Fruit fly (Drosophila melanogaster) whole organism, prepupa: Measurements from ENCODE around the gene CG43336.

ENCODE experiments used
- Blimp-1 ChIP-seq: fragments of 200-800 bp; sonication (Bioruptor generic); optimal IDR thresholded peaks from 3 replicates; lab custom pipeline; 2017; ENCODE audit warnings: missing biosample characterization, missing genetic modification characterization, mild to moderate bottlenecking, moderate library complexity, missing genetic modification reagents
- CG10631 ChIP-seq: fragments of 200-800 bp; sonication (Bioruptor generic); optimal IDR thresholded peaks from 2 replicates; lab custom pipeline; 2016; ENCODE audit warnings: missing biosample characterization, missing genetic modification characterization
- CG10669 ChIP-seq: fragments of 200-800 bp; sonication (Bioruptor generic); optimal IDR thresholded peaks from 3 replicates; lab custom pipeline; 2018; ENCODE audit warnings: missing biosample characterization, mild to moderate bottlenecking, missing genetic modification characterization, moderate library complexity
- CG11762 ChIP-seq: fragments of 200-800 bp; sonication (Bioruptor generic); optimal IDR thresholded peaks from 3 replicates; lab custom pipeline; 2016; ENCODE audit warnings: missing biosample characterization, missing genetic modification characterization; ENCODE audit not compliant: insufficient read depth
- CG11902 ChIP-seq: fragments of 200-800 bp; sonication (Bioruptor generic); optimal IDR thresholded peaks from 3 replicates; lab custom pipeline; 2016; ENCODE audit warnings: missing biosample characterization, missing genetic modification characterization
- CG15336 ChIP-seq: fragments of 200-800 bp; sonication (Bioruptor generic); IDR thresholded peaks from 2 replicates; pipeline ENCODE4 v1.3.6; 2022; ENCODE audit warnings: missing biosample characterization, missing genetic modification characterization
- CG1621 ChIP-seq: fragments of 200-800 bp; sonication (Bioruptor generic); optimal IDR thresholded peaks from 3 replicates; lab custom pipeline; 2018; ENCODE audit warnings: missing biosample characterization, mild to moderate bottlenecking, missing genetic modification characterization
- CG16779 ChIP-seq: fragments of 200-800 bp; sonication (Bioruptor generic); optimal IDR thresholded peaks from 3 replicates; lab custom pipeline; 2017; ENCODE audit warnings: missing biosample characterization, mild to moderate bottlenecking, missing genetic modification characterization
- CG3032 ChIP-seq: fragments of 200-800 bp; optimal IDR thresholded peaks from 2 replicates; lab custom pipeline; 2019; ENCODE audit warnings: missing biosample characterization, mild to moderate bottlenecking, missing genetic modification characterization, moderate library complexity
- CG31627 ChIP-seq: fragments of 200-800 bp; sonication (Bioruptor generic); optimal IDR thresholded peaks from 3 replicates; lab custom pipeline; 2016; ENCODE audit warnings: missing biosample characterization, missing genetic modification characterization
- CG34406 ChIP-seq: fragments of 200-800 bp; sonication (Bioruptor generic); optimal IDR thresholded peaks from 3 replicates; lab custom pipeline; 2016; ENCODE audit warnings: missing biosample characterization, missing genetic modification characterization
- CG3919 ChIP-seq: fragments of 200-800 bp; sonication (Bioruptor generic); optimal IDR thresholded peaks from 3 replicates; lab custom pipeline; 2016; ENCODE audit warnings: missing biosample characterization, missing genetic modification characterization
- CG4318 ChIP-seq: fragments of 200-800 bp; sonication (Bioruptor generic); optimal IDR thresholded peaks from 3 replicates; lab custom pipeline; 2017; ENCODE audit warnings: missing biosample characterization, mild to moderate bottlenecking, missing genetic modification characterization
- CG6276 ChIP-seq: fragments of 200-800 bp; sonication (Bioruptor generic); optimal IDR thresholded peaks from 2 replicates; lab custom pipeline; 2017; ENCODE audit warnings: missing biosample characterization, mild to moderate bottlenecking, missing genetic modification characterization
- CG6792 ChIP-seq: fragments of 200-800 bp; sonication (Bioruptor generic); optimal IDR thresholded peaks from 3 replicates; lab custom pipeline; 2016; ENCODE audit warnings: missing biosample characterization, missing genetic modification characterization
- CG6808 ChIP-seq: fragments of 200-800 bp; sonication (Bioruptor generic); optimal IDR thresholded peaks from 3 replicates; lab custom pipeline; 2017; ENCODE audit warnings: missing biosample characterization, missing genetic modification characterization, mild to moderate bottlenecking, moderate library complexity, missing genetic modification reagents
- CG6854 ChIP-seq: fragments of 200-800 bp; sonication (Bioruptor generic); optimal IDR thresholded peaks from 2 replicates; lab custom pipeline; 2017; ENCODE audit warnings: missing biosample characterization, mild to moderate bottlenecking, missing genetic modification characterization
- CG7368 ChIP-seq: fragments of 200-800 bp; sonication (Bioruptor generic); optimal IDR thresholded peaks from 3 replicates; lab custom pipeline; 2016; ENCODE audit warnings: missing biosample characterization, missing genetic modification characterization
- CG8119 ChIP-seq: fragments of 200-800 bp; sonication (Bioruptor generic); IDR thresholded peaks from 3 replicates; pipeline ENCODE4 v1.3.6; 2022; ENCODE audit warnings: missing biosample characterization, missing genetic modification characterization
- CG8319 ChIP-seq: fragments of 200-800 bp; sonication (Bioruptor generic); optimal IDR thresholded peaks from 3 replicates; lab custom pipeline; 2016; ENCODE audit warnings: missing biosample characterization, missing genetic modification characterization
- CG8632 ChIP-seq: fragments of 200-800 bp; sonication (Bioruptor generic); optimal IDR thresholded peaks from 3 replicates; lab custom pipeline; 2016; ENCODE audit warnings: missing biosample characterization, missing genetic modification characterization
- CG9139 ChIP-seq: fragments of 200-800 bp; sonication (Bioruptor generic); optimal IDR thresholded peaks from 3 replicates; lab custom pipeline; 2017; ENCODE audit warnings: missing biosample characterization, mild to moderate bottlenecking, missing genetic modification characterization
- Eip75B ChIP-seq: fragments of 200-800 bp; sonication (Bioruptor generic); optimal IDR thresholded peaks from 3 replicates; lab custom pipeline; 2016; ENCODE audit warnings: missing biosample characterization, missing genetic modification characterization
- Eip93F ChIP-seq: fragments of 200-800 bp; sonication (Bioruptor generic); optimal IDR thresholded peaks from 2 replicates; lab custom pipeline; 2016; ENCODE audit warnings: missing biosample characterization, mild to moderate bottlenecking, missing genetic modification characterization
- Gug ChIP-seq: fragments of 200-800 bp; sonication (Bioruptor generic); IDR thresholded peaks from 2 replicates; pipeline ENCODE4 v1.3.6; 2022; ENCODE audit warnings: missing biosample characterization, missing genetic modification characterization
- Hr39 ChIP-seq: fragments of 200-800 bp; sonication (Bioruptor generic); optimal IDR thresholded peaks from 2 replicates; lab custom pipeline; 2016; ENCODE audit warnings: missing biosample characterization, missing genetic modification characterization
- Hr4 ChIP-seq: fragments of 200-800 bp; sonication (Bioruptor generic); optimal IDR thresholded peaks from 3 replicates; lab custom pipeline; 2016; ENCODE audit warnings: missing biosample characterization, missing genetic modification characterization
- Lpt ChIP-seq: fragments of 200-800 bp; sonication (Bioruptor generic); optimal IDR thresholded peaks from 3 replicates; lab custom pipeline; 2016; ENCODE audit warnings: missing biosample characterization, missing genetic modification characterization
- Met ChIP-seq: fragments of 200-800 bp; sonication (Bioruptor generic); optimal IDR thresholded peaks from 3 replicates; lab custom pipeline; 2016; ENCODE audit warnings: missing biosample characterization, missing genetic modification characterization
- OdsH ChIP-seq: fragments of 200-800 bp; sonication (Bioruptor generic); optimal IDR thresholded peaks from 3 replicates; lab custom pipeline; 2016; ENCODE audit warnings: missing biosample characterization, missing genetic modification characterization
- Sox102F ChIP-seq: fragments of 200-800 bp; sonication (Bioruptor generic); optimal IDR thresholded peaks from 2 replicates; lab custom pipeline; 2016; ENCODE audit warnings: missing biosample characterization, mild to moderate bottlenecking, missing genetic modification characterization
- Sox14 ChIP-seq: fragments of 200-800 bp; sonication (Bioruptor generic); optimal IDR thresholded peaks from 3 replicates; lab custom pipeline; 2016; ENCODE audit warnings: missing biosample characterization, missing genetic modification characterization
- Sox15 ChIP-seq: fragments of 200-800 bp; sonication (Bioruptor generic); optimal IDR thresholded peaks from 3 replicates; lab custom pipeline; 2016; ENCODE audit warnings: missing biosample characterization, missing genetic modification characterization
- achi ChIP-seq: fragments of 200-800 bp; sonication (Bioruptor generic); optimal IDR thresholded peaks from 3 replicates; lab custom pipeline; 2016; ENCODE audit warnings: missing biosample characterization, missing genetic modification characterization
- cyc ChIP-seq: fragments of 200-800 bp; sonication (Bioruptor generic); optimal IDR thresholded peaks from 3 replicates; lab custom pipeline; 2016; ENCODE audit warnings: missing biosample characterization, missing genetic modification characterization
- dac ChIP-seq: fragments of 200-800 bp; sonication (Bioruptor generic); optimal IDR thresholded peaks from 2 replicates; lab custom pipeline; 2017; ENCODE audit warnings: missing biosample characterization, mild to moderate bottlenecking, missing genetic modification characterization
- dsx ChIP-seq: fragments of 200-800 bp; optimal IDR thresholded peaks from 3 replicates; lab custom pipeline; 2019; ENCODE audit warnings: missing biosample characterization, mild to moderate bottlenecking, missing genetic modification characterization, moderate library complexity; ENCODE audit not compliant: poor library complexity, severe bottlenecking
- eg ChIP-seq: fragments of 200-800 bp; sonication (Bioruptor generic); IDR thresholded peaks from 3 replicates; pipeline ENCODE4 v1.3.6; 2022; ENCODE audit warnings: missing biosample characterization, missing genetic modification characterization
- esn ChIP-seq: fragments of 200-800 bp; sonication (Bioruptor generic); optimal IDR thresholded peaks from 2 replicates; lab custom pipeline; 2016; ENCODE audit warnings: missing biosample characterization, mild to moderate bottlenecking, missing genetic modification characterization, moderate library complexity
- fd59A ChIP-seq: fragments of 200-800 bp; sonication (Bioruptor generic); optimal IDR thresholded peaks from 2 replicates; lab custom pipeline; 2017; ENCODE audit warnings: missing biosample characterization, mild to moderate bottlenecking, missing genetic modification characterization, missing genetic modification reagents
- fd85E ChIP-seq: fragments of 200-800 bp; sonication (Bioruptor generic); optimal IDR thresholded peaks from 3 replicates; lab custom pipeline; 2016; ENCODE audit warnings: missing biosample characterization, missing genetic modification characterization
- fkh ChIP-seq: fragments of 200-800 bp; sonication (Bioruptor generic); optimal IDR thresholded peaks from 3 replicates; lab custom pipeline; 2017; ENCODE audit warnings: missing biosample characterization, mild to moderate bottlenecking, missing genetic modification characterization, moderate library complexity
- lz ChIP-seq: fragments of 200-800 bp; sonication (Bioruptor generic); optimal IDR thresholded peaks from 3 replicates; lab custom pipeline; 2016; ENCODE audit warnings: missing biosample characterization, missing genetic modification characterization
- net ChIP-seq: fragments of 200-800 bp; sonication (Bioruptor generic); optimal IDR thresholded peaks from 3 replicates; lab custom pipeline; 2016; ENCODE audit warnings: missing biosample characterization, missing genetic modification characterization
- pdm3 ChIP-seq: fragments of 200-800 bp; sonication (Bioruptor generic); optimal IDR thresholded peaks from 3 replicates; lab custom pipeline; 2016; ENCODE audit warnings: missing biosample characterization, missing genetic modification characterization
- salr ChIP-seq, 2 experiments: fragments of 200-800 bp; sonication (Bioruptor generic); optimal IDR thresholded peaks; 3 replicates each; lab custom pipeline; 2016 to 2018; ENCODE audit warnings: missing biosample characterization in 2 of 2, missing genetic modification characterization in 2 of 2, mild to moderate bottlenecking in 1 of 2
- spab ChIP-seq: fragments of 200-800 bp; sonication (Bioruptor generic); optimal IDR thresholded peaks from 2 replicates; lab custom pipeline; 2017; ENCODE audit warnings: missing biosample characterization, mild to moderate bottlenecking, missing genetic modification characterization, missing genetic modification reagents
- svp ChIP-seq: fragments of 200-800 bp; sonication (Bioruptor generic); peaks from one replicate; lab custom pipeline; 2016; ENCODE audit warnings: missing biosample characterization, missing genetic modification characterization
- topi ChIP-seq: fragments of 200-800 bp; sonication (Bioruptor generic); optimal IDR thresholded peaks from 3 replicates; lab custom pipeline; 2016; ENCODE audit warnings: missing biosample characterization, missing genetic modification characterization
- vri ChIP-seq: fragments of 200-800 bp; sonication (Bioruptor generic); optimal IDR thresholded peaks from 3 replicates; lab custom pipeline; 2016; ENCODE audit warnings: missing biosample characterization, mild to moderate bottlenecking, missing genetic modification characterization

CG43336 gene

DNA sequence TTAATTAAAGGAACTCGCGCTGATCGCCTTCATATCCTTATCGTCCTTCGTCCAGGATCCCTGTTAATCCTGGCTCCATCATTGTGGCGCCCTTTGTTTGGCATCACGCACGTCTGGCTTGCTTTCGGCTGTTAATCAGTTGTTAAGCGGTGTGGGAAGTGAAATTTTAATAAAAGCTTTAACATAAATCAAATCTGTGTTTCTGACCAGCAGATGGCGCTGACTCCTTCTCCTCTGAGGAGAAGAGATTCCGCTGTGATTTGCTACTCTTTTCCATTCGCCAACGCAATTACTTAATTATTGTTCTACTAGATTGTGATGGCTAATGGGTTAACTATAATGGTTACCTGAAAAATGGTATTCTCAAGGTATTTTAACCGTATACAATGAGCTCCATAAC lies 6.9 kb upstream of the CG43336 start:
- TF ChIP-seq CG16779 (tag; lab: Kevin White, UChicago): no peak
- no peak for TF ChIP-seq CG6854 (GFP tag; lab: Kevin White, UChicago)
- no peak for TF ChIP-seq CG1621 (tag; lab: Kevin White, UChicago)
- no peak for TF ChIP-seq Blimp-1 (GFP tag; lab: Kevin White, UChicago)

- no peak for TF ChIP-seq CG15336 (GFP tag; lab: Robert Waterston, UW)
- no peak for TF ChIP-seq eg (GFP tag; lab: Robert Waterston, UW)
- no peak for TF ChIP-seq pdm3 (GFP tag; lab: Kevin White, UChicago)
- no peak for TF ChIP-seq CG16779 (tag; lab: Kevin White, UChicago)
- TF ChIP-seq Eip75B: peak; percentile 35
- TF ChIP-seq CG4318 (GFP tag; lab: Kevin White, UChicago): no peak
- TF ChIP-seq dsx: peak; percentile 69
- peak; percentile 23 for TF ChIP-seq CG10631 (GFP tag; lab: Kevin White, UChicago)
- no peak for TF ChIP-seq Eip93F (GFP tag; lab: Kevin White, UChicago)
- TF ChIP-seq salr (GFP tag; optimal IDR thresholded peaks at IDR 0.05; lab: Kevin White, UChicago): no peak
- TF ChIP-seq CG8119 (GFP tag; lab: Robert Waterston, UW): no peak
- peak; percentile 53 for TF ChIP-seq CG11762 (GFP tag; lab: Kevin White, UChicago)
- no peak for TF ChIP-seq Hr4 (GFP tag; lab: Kevin White, UChicago)
- TF ChIP-seq CG6792 (GFP tag; lab: Kevin White, UChicago): peak; percentile 18
- TF ChIP-seq Hr39: no peak
- no peak for TF ChIP-seq Gug
- no peak for TF ChIP-seq CG31627 (GFP tag; lab: Kevin White, UChicago)
- TF ChIP-seq spab: peak; percentile 79
- no peak for TF ChIP-seq fd85E (GFP tag; lab: Kevin White, UChicago)
- TF ChIP-seq CG1621 (tag; lab: Kevin White, UChicago): no peak
- TF ChIP-seq OdsH (GFP tag; lab: Kevin White, UChicago): no peak
- TF ChIP-seq Blimp-1 (GFP tag; lab: Kevin White, UChicago): no peak
- TF ChIP-seq Sox102F (GFP tag; lab: Kevin White, UChicago): no peak
- no peak for TF ChIP-seq lz
- peak; percentile 86 for TF ChIP-seq CG10669
- TF ChIP-seq cyc (GFP tag; lab: Kevin White, UChicago): peak; percentile 37
- TF ChIP-seq CG8632 (GFP tag; lab: Kevin White, UChicago): no peak
- peak; percentile 56 for TF ChIP-seq CG9139
- TF ChIP-seq Sox14 (GFP tag; lab: Kevin White, UChicago): no peak
- no peak for TF ChIP-seq CG34406 (GFP tag; lab: Kevin White, UChicago)
- peak; percentile 54 for TF ChIP-seq topi (GFP tag; lab: Kevin White, UChicago)
- TF ChIP-seq CG7368 (GFP tag; lab: Kevin White, UChicago): peak; percentile 68
- no peak for TF ChIP-seq Sox15 (GFP tag; lab: Kevin White, UChicago)
- TF ChIP-seq dac (GFP tag; lab: Kevin White, UChicago): no peak
- no peak for TF ChIP-seq net
- TF ChIP-seq CG11902: peak; percentile 76
- no peak for TF ChIP-seq achi
- TF ChIP-seq vri (GFP tag; lab: Kevin White, UChicago): no peak
- TF ChIP-seq CG8319 (GFP tag; lab: Kevin White, UChicago): peak; percentile 69
- no peak for TF ChIP-seq esn
- no peak for TF ChIP-seq CG6276 (GFP tag; lab: Kevin White, UChicago)
- TF ChIP-seq Met (GFP tag; lab: Kevin White, UChicago): no peak
- peak; percentile 83 for TF ChIP-seq CG3919 (GFP tag; lab: Kevin White, UChicago)
- TF ChIP-seq svp (GFP tag; lab: Kevin White, UChicago): peak; percentile 70
- TF ChIP-seq CG3032 (tag; lab: Kevin White, UChicago): peak; percentile 68
- TF ChIP-seq Lpt (GFP tag; lab: Kevin White, UChicago): peak; percentile 12
- TF ChIP-seq CG6808 (GFP tag; lab: Kevin White, UChicago): peak; percentile 75
- TF ChIP-seq fd59A (GFP tag; lab: Kevin White, UChicago): no peak
- no peak for TF ChIP-seq fkh (GFP tag; lab: Kevin White, UChicago)
Observed at dm6 chr3R:15630918-15631317, 6.0 kb upstream of the CG43336 start.
